Fruit fly (Drosophila melanogaster): Measurements from ENCODE around the gene CG11714.

Gene CG11714

DNA sequence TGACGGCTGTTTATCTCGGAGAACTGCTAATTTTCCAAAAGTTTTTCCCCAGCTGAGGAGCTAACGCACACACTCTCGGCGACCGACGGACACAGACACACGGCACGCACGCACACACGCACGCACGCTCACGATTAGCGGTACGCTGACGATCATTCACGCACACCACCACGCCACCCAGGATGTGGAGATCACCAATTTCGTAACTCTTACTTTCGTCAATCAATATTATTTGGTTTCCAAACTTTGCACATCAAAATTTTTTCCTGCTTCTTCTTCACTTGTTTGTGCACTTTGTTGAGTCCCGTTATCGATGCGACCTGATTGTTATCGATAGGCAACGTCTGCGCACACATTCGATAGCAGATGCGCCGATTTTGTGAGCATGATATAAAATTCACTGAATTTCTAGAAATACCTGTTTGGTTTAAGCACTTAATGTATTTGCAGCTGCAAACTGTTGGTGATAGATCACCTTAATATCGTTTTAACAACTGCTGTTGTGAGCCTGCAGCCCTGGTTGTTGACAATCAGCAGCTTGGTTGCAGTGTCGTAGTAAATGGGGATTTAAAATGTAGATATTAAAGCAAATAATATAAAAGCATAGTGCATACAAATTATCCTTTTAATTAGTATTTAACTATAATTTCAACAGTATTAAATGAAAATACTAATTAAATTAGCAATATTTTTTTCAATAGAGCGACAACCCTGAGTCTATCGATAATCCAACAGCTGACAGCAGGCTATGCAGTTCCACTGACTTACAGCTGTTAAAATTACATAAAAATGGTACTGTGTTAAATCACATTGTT is 39.6 kb upstream of the CG11714 start, which contains the start of the genes CG7394 and Mob2 (continued):
- TF ChIP-seq CG13775 (GFP tag; optimal IDR thresholded peaks at IDR 0.05) (peak; percentile 94), gfzf (GFP tag; optimal IDR thresholded peaks at IDR 0.05) (peak; percentile 42), gsb (GFP tag; IDR thresholded peaks at IDR 0.05) (peak; percentile 85), fru (optimal IDR thresholded peaks at IDR 0.05) (no peak), unpg (GFP tag; optimal IDR thresholded peaks at IDR 0.05) (peak; percentile 88), CG10654 (GFP tag; optimal IDR thresholded peaks at IDR 0.05) (peak; percentile 90), CG15696 (tag; optimal IDR thresholded peaks at IDR 0.05) (peak; percentile 84), Camta (GFP tag; optimal IDR thresholded peaks at IDR 0.05) (peak; percentile 81), Scr (GFP tag; IDR thresholded peaks at IDR 0.05; ENCODE audit: partially characterized antibody) (peak; percentile 86), CG11560 (tag; IDR thresholded peaks at IDR 0.05) (peak; percentile 82; the same call in 2 of the 3 replicates), Sry-β (GFP tag; optimal IDR thresholded peaks at IDR 0.05) (peak; percentile 50), Sox100B (GFP tag; optimal IDR thresholded peaks at IDR 0.05) (peak; percentile 79), CG10979 (tag; optimal IDR thresholded peaks at IDR 0.05) (peak; percentile 85), CG1832 (GFP tag; optimal IDR thresholded peaks at IDR 0.05) (no peak), Atf6 (GFP tag; IDR thresholded peaks at IDR 0.05) (peak; percentile 94), gsb-n (tag; optimal IDR thresholded peaks at IDR 0.05) (peak; percentile 65), CG6175 (GFP tag; IDR thresholded peaks at IDR 0.05) (peak; percentile 83), ind (GFP tag; optimal IDR thresholded peaks at IDR 0.05) (peak; percentile 90), CG8924 (tag; optimal IDR thresholded peaks at IDR 0.05) (peak; percentile 95), kay (GFP tag; optimal IDR thresholded peaks at IDR 0.05) (peak; percentile 84), CG9609 (GFP tag; optimal IDR thresholded peaks at IDR 0.05) (peak; percentile 75), CkIIα-i1 (GFP tag; IDR thresholded peaks at IDR 0.05) (no peak), pum (GFP tag; optimal IDR thresholded peaks at IDR 0.05) (peak; percentile 70), cas (GFP tag; IDR thresholded peaks at IDR 0.05) (peak; percentile 68), esg (GFP tag; conservative IDR thresholded peaks at IDR 0.05) (peak; percentile 80), lola (GFP tag; optimal IDR thresholded peaks at IDR 0.05) (peak in 1 of 3 experiments; percentile 85), Hr78 (GFP tag; optimal IDR thresholded peaks at IDR 0.05) (peak in 1 of 2 experiments; percentile 40), p53 (GFP tag; optimal IDR thresholded peaks at IDR 0.05) (peak; percentile 20), chinmo (GFP tag; IDR thresholded peaks at IDR 0.05; ENCODE audit: partially characterized antibody) (peak; percentile 76; the same call in 2 of the 4 replicates), CG12744 (GFP tag; optimal IDR thresholded peaks at IDR 0.05) (peak; percentile 84), CG18476 (GFP tag; optimal IDR thresholded peaks at IDR 0.05) (peak; percentile 81), C15 (GFP tag; IDR thresholded peaks at IDR 0.05) (peak; percentile 27; the same call in 1 of the 3 replicates), Hr3 (GFP tag; optimal IDR thresholded peaks at IDR 0.05) (peak; percentile 92), Eip74EF (GFP tag; optimal IDR thresholded peaks at IDR 0.05) (peak in 1 of 2 experiments; percentile 70), al (GFP tag; IDR thresholded peaks at IDR 0.05) (peak; percentile 86), nerfin-1 (tag; optimal IDR thresholded peaks at IDR 0.05) (peak; percentile 73), Gsc (GFP tag; IDR thresholded peaks at IDR 0.05) (no peak; the same call in 1 of the 2 replicates), CG15479 (GFP tag; optimal IDR thresholded peaks at IDR 0.05) (peak; percentile 12), E2f2 (GFP tag; IDR thresholded peaks at IDR 0.05) (peak; percentile 70), CG5245 (GFP tag; optimal IDR thresholded peaks at IDR 0.05) (peak; percentile 71), salm (tag; optimal IDR thresholded peaks at IDR 0.05) (peak; percentile 54), org-1 (GFP tag; optimal IDR thresholded peaks at IDR 0.05) (peak; percentile 25), tin (GFP tag; optimal IDR thresholded peaks at IDR 0.05) (peak; percentile 94), prd (optimal IDR thresholded peaks at IDR 0.05) (no peak), prd (GFP tag; IDR thresholded peaks at IDR 0.05) (peak; percentile 92), CG33557 (GFP tag; optimal IDR thresholded peaks at IDR 0.05) (peak; percentile 71), dmrt99B (tag; optimal IDR thresholded peaks at IDR 0.05) (peak; percentile 83), ato (GFP tag; IDR thresholded peaks at IDR 0.05; ENCODE audit: partially characterized antibody) (peak; percentile 62)
